Fruit fly (Drosophila melanogaster): Measurements from ENCODE around the gene fng.

The fng gene

dm6 chr3L:20954118-20954517 lies 4.8 kb upstream of the fng start (continued):
- TF ChIP-seq Ada2b (GFP tag; IDR thresholded peaks at IDR 0.05) (no peak), CG17328 (GFP tag; IDR thresholded peaks at IDR 0.05) (no peak), CG7271 (tag; optimal IDR thresholded peaks at IDR 0.05) (no peak), nmo (GFP tag; optimal IDR thresholded peaks at IDR 0.05) (no peak), Dp (GFP tag; optimal IDR thresholded peaks at IDR 0.05) (no peak), bab2 (GFP tag; optimal IDR thresholded peaks at IDR 0.05) (no peak), Atf6 (GFP tag; IDR thresholded peaks at IDR 0.05) (no peak), CG4404 (GFP tag; IDR thresholded peaks at IDR 0.05) (no peak), CG8281 (tag; optimal IDR thresholded peaks at IDR 0.05) (no peak), CG12391 (tag; optimal IDR thresholded peaks at IDR 0.05) (no peak), wor (GFP tag; IDR thresholded peaks at IDR 0.05) (no peak), cg (GFP tag; optimal IDR thresholded peaks at IDR 0.05) (no peak), cas (GFP tag; IDR thresholded peaks at IDR 0.05) (no peak), CG14441 (GFP tag; IDR thresholded peaks at IDR 0.05) (no peak), CG1647 (GFP tag; optimal IDR thresholded peaks at IDR 0.05) (no peak), ato (GFP tag; IDR thresholded peaks at IDR 0.05; ENCODE audit: partially characterized antibody) (no peak), Xbp1 (GFP tag; optimal IDR thresholded peaks at IDR 0.05) (no peak), chm (GFP tag; IDR thresholded peaks at IDR 0.05) (no peak), CG4707 (GFP tag; optimal IDR thresholded peaks at IDR 0.05) (peak; percentile 48), CG4328 (GFP tag; optimal IDR thresholded peaks at IDR 0.05) (peak; percentile 1), BtbVII (GFP tag; optimal IDR thresholded peaks at IDR 0.05) (no peak), ro (GFP tag; IDR thresholded peaks at IDR 0.05) (no peak), Xrp1 (GFP tag; IDR thresholded peaks at IDR 0.05) (peak; percentile 48; the same call in 1 of the 2 replicates), TFAM (GFP tag; optimal IDR thresholded peaks at IDR 0.05) (no peak), Max (GFP tag; optimal IDR thresholded peaks at IDR 0.05) (no peak), CG18764 (GFP tag; optimal IDR thresholded peaks at IDR 0.05) (no peak), sisA (GFP tag; IDR thresholded peaks at IDR 0.05) (no peak), CG31388 (GFP tag; optimal IDR thresholded peaks at IDR 0.05) (no peak), yki (optimal IDR thresholded peaks at IDR 0.05) (no peak), CG15011 (GFP tag; optimal IDR thresholded peaks at IDR 0.05) (no peak), CG2712 (tag; optimal IDR thresholded peaks at IDR 0.05) (no peak), jumu (GFP tag; optimal IDR thresholded peaks at IDR 0.05) (no peak), Fer2 (tag; optimal IDR thresholded peaks at IDR 0.05) (no peak), CG9817 (tag; optimal IDR thresholded peaks at IDR 0.05) (no peak), p53 (GFP tag; optimal IDR thresholded peaks at IDR 0.05) (no peak), HLH3B (GFP tag; IDR thresholded peaks at IDR 0.05) (no peak), gcm (GFP tag; optimal IDR thresholded peaks at IDR 0.05) (no peak), eve (GFP tag; optimal IDR thresholded peaks at IDR 0.05) (peak in 1 of 2 experiments; percentile 1), CG2678 (tag; optimal IDR thresholded peaks at IDR 0.05) (no peak), CG33213 (GFP tag; optimal IDR thresholded peaks at IDR 0.05) (peak; percentile 8), CG3995 (GFP tag; optimal IDR thresholded peaks at IDR 0.05) (no peak), grau (tag; optimal IDR thresholded peaks at IDR 0.05) (no peak), tll (GFP tag; optimal IDR thresholded peaks at IDR 0.05) (no peak), gsb (GFP tag; IDR thresholded peaks at IDR 0.05) (no peak), CG15601 (tag; optimal IDR thresholded peaks at IDR 0.05) (peak; percentile 60), Ets65A (GFP tag) (peak; percentile 79), CG18599 (GFP tag; optimal IDR thresholded peaks at IDR 0.05) (no peak), HLH4C (GFP tag; IDR thresholded peaks at IDR 0.05; ENCODE audit: partially characterized antibody) (no peak), Hmx (GFP tag; optimal IDR thresholded peaks at IDR 0.05) (no peak), CG31224 (GFP tag; IDR thresholded peaks at IDR 0.05) (no peak), fd64A (GFP tag; optimal IDR thresholded peaks at IDR 0.05) (peak; percentile 53), CG9797 (GFP tag; optimal IDR thresholded peaks at IDR 0.05) (no peak)

All from whole organism, embryonic.